Fruit fly (Drosophila melanogaster): ENCODE data around the gene Doa.
A peak's percentile ranks its signal among the peaks of the same experiment; 100 is the strongest.

Gene Doa

DNA sequence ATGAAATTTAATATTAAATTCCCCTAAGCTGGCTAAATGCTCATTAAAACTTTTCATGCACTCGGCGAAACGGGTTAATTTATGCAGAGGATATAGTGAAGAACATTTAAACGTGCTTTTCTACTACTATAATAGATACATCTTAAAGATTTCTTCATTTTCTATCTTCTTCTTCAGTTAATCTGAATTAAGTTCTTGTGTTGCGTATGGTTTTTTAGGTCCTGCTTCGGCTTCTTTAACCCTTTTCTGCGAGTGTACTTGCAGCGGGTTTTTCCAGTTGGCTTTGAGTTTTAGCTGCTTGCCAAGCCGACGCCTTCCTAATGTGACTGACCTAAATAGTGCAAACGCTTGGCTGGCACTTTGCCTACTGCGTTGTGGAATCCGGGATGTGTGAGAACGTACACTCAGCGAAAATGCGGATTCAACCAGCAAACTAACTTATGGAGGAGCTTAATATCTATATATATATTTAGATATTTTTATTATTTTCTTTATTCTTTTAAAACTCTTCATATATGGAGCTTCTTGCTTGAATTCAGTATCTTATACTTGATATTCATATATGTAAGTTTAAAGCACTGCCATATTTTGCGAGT is 37.1 kb upstream of the Doa start:
- TF ChIP-seq CG8159 (tag; optimal IDR thresholded peaks at IDR 0.05), result peak; percentile 34
- TF ChIP-seq CG4496 (GFP tag; IDR thresholded peaks at IDR 0.05), result peak; percentile 86
- TF ChIP-seq CG14655 (GFP tag; optimal IDR thresholded peaks at IDR 0.05), result peak; percentile 50
- peak; percentile 85 for TF ChIP-seq fd96Ca (GFP tag; IDR thresholded peaks at IDR 0.05)
- peak; percentile 76 for TF ChIP-seq CG32121 (GFP tag; IDR thresholded peaks at IDR 0.05)
- peak; percentile 34 for TF ChIP-seq CG15710 (tag; optimal IDR thresholded peaks at IDR 0.05)
- TF ChIP-seq Pif1B (GFP tag; optimal IDR thresholded peaks at IDR 0.05), result peak; percentile 8
- peak; percentile 82 for TF ChIP-seq Ets98B (GFP tag; IDR thresholded peaks at IDR 0.05)
- TF ChIP-seq Snoo (tag; optimal IDR thresholded peaks at IDR 0.05), result no peak
- no peak for TF ChIP-seq gl (tag; optimal IDR thresholded peaks at IDR 0.05)
- no peak for TF ChIP-seq EcR (GFP tag; optimal IDR thresholded peaks at IDR 0.05)
- TF ChIP-seq CG9948 (tag; optimal IDR thresholded peaks at IDR 0.05), result no peak
- peak; percentile 54 for TF ChIP-seq rn (GFP tag; IDR thresholded peaks at IDR 0.05)
- TF ChIP-seq CG10348 (GFP tag; IDR thresholded peaks at IDR 0.05), result no peak
- TF ChIP-seq CG8301 (tag; optimal IDR thresholded peaks at IDR 0.05), result peak; percentile 53
- TF ChIP-seq CG34367 (tag; optimal IDR thresholded peaks at IDR 0.05), result no peak
- no peak for TF ChIP-seq CG13204 (GFP tag; optimal IDR thresholded peaks at IDR 0.05)
- peak; percentile 30; the same call in 1 of the 2 replicates for TF ChIP-seq CG12605 (GFP tag; IDR thresholded peaks at IDR 0.05)
- peak; percentile 44 for TF ChIP-seq Pif1A (GFP tag; optimal IDR thresholded peaks at IDR 0.05)
- no peak for TF ChIP-seq CG17806 (tag; optimal IDR thresholded peaks at IDR 0.05)
- no peak for TF ChIP-seq D1 (tag; optimal IDR thresholded peaks at IDR 0.05)

DNA sequence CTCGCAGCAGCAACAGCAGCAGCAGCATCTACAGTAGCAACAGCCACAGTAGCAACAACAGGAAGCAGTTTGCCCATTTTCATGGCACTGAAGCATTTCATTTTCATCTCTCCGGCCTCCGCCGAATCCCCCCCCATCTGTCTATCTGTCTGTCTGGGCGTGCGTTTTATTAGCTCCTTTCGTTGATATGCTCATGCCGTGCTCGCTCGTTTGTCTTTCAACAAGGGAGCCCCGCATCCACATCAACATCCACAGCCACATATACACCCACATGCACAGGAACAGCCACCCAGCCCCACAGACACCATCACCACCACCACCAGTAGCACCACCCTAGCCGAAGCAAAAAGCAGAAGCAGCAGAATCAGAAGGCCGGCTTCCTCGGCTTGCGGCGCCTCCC is 36.3 kb upstream of the Doa start:
- TF ChIP-seq EcR (GFP tag; optimal IDR thresholded peaks at IDR 0.05) (peak; percentile 54), Pif1A (GFP tag; optimal IDR thresholded peaks at IDR 0.05) (no peak), CG12605 (GFP tag; IDR thresholded peaks at IDR 0.05) (no peak), CG4496 (GFP tag; IDR thresholded peaks at IDR 0.05) (0 out of 3 replicates have a peak, but pooled peaks have one; percentile 44), Pif1B (GFP tag; optimal IDR thresholded peaks at IDR 0.05) (no peak), CG8301 (tag; optimal IDR thresholded peaks at IDR 0.05) (no peak), CG8159 (tag; optimal IDR thresholded peaks at IDR 0.05) (no peak), Ets98B (GFP tag; IDR thresholded peaks at IDR 0.05) (no peak), CG9948 (tag; optimal IDR thresholded peaks at IDR 0.05) (no peak), CG10348 (GFP tag; IDR thresholded peaks at IDR 0.05) (no peak), CG34367 (tag; optimal IDR thresholded peaks at IDR 0.05) (no peak), CG13204 (GFP tag; optimal IDR thresholded peaks at IDR 0.05) (peak; percentile 84), CG32121 (GFP tag; IDR thresholded peaks at IDR 0.05) (no peak), rn (GFP tag; IDR thresholded peaks at IDR 0.05) (no peak), gl (tag; optimal IDR thresholded peaks at IDR 0.05) (no peak), Snoo (tag; optimal IDR thresholded peaks at IDR 0.05) (no peak), CG15710 (tag; optimal IDR thresholded peaks at IDR 0.05) (no peak), fd96Ca (GFP tag; IDR thresholded peaks at IDR 0.05) (no peak), CG17806 (tag; optimal IDR thresholded peaks at IDR 0.05) (no peak), CG14655 (GFP tag; optimal IDR thresholded peaks at IDR 0.05) (no peak)

DNA sequence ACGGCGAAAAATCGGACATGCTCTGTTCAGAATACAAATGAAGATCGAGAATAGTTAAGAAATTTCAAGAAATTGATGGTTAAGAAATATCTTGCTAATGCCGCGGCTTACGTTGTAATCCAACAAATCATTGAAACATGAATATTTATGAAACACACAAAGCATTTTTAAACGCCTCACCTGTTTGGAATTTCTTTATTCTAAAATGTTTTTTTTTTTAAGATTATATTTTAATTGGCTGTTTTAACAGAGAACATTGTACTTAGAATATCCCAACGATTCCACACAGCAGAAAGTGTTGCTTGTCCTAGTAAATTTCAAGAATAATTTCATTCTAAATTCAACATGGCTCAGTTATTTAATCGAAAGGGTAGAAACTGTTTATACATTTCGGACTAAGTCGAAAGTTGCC is 35.9 kb upstream of the Doa start:
- TF ChIP-seq CG12605 (GFP tag; IDR thresholded peaks at IDR 0.05), result no peak
- TF ChIP-seq CG8301 (tag; optimal IDR thresholded peaks at IDR 0.05), result peak; percentile 68
- peak; percentile 25 for TF ChIP-seq CG34367 (tag; optimal IDR thresholded peaks at IDR 0.05)
- TF ChIP-seq CG9948 (tag; optimal IDR thresholded peaks at IDR 0.05), result peak; percentile 63
- peak; percentile 57 for TF ChIP-seq CG15710 (tag; optimal IDR thresholded peaks at IDR 0.05)
- TF ChIP-seq CG4496 (GFP tag; IDR thresholded peaks at IDR 0.05), result no peak
- TF ChIP-seq CG8159 (tag; optimal IDR thresholded peaks at IDR 0.05), result peak; percentile 67
- TF ChIP-seq CG13204 (GFP tag; optimal IDR thresholded peaks at IDR 0.05), result no peak
- TF ChIP-seq Snoo (tag; optimal IDR thresholded peaks at IDR 0.05), result no peak
- TF ChIP-seq CG14655 (GFP tag; optimal IDR thresholded peaks at IDR 0.05), result peak; percentile 83
- TF ChIP-seq EcR (GFP tag; optimal IDR thresholded peaks at IDR 0.05), result no peak
- peak; percentile 60 for TF ChIP-seq Pif1A (GFP tag; optimal IDR thresholded peaks at IDR 0.05)
- peak; percentile 14 for TF ChIP-seq D1 (tag; optimal IDR thresholded peaks at IDR 0.05)
- peak; percentile 33; the same call in 1 of the 2 replicates for TF ChIP-seq Ets98B (GFP tag; IDR thresholded peaks at IDR 0.05)
- no peak for TF ChIP-seq rn (GFP tag; IDR thresholded peaks at IDR 0.05)
- TF ChIP-seq CG10348 (GFP tag; IDR thresholded peaks at IDR 0.05), result no peak
- TF ChIP-seq CG17806 (tag; optimal IDR thresholded peaks at IDR 0.05), result peak; percentile 51
- TF ChIP-seq CG32121 (GFP tag; IDR thresholded peaks at IDR 0.05), result no peak
- no peak for TF ChIP-seq gl (tag; optimal IDR thresholded peaks at IDR 0.05)
- no peak for TF ChIP-seq fd96Ca (GFP tag; IDR thresholded peaks at IDR 0.05)
- peak; percentile 41 for TF ChIP-seq Pif1B (GFP tag; optimal IDR thresholded peaks at IDR 0.05)

DNA sequence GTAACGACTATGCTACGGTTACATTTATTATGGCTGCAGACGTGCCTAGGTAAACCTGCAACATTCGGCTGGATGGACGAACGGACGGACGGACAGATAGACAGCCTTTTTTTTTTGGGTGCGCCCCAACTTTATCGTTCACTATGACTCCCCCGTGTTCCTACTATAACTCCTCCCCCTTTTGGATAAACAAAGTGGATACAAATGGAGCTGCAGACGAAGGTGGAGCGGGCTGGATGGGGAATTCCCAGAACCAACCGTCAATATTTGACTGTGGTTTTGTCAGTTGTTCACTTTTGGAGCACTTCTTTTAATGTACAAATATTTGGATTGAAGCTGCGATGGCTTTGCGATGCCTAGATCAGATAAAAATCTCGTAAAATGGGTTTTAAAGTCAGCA is 31.7 kb upstream of the Doa start:
- TF ChIP-seq CG10348 (GFP tag; IDR thresholded peaks at IDR 0.05) (no peak), Snoo (tag; optimal IDR thresholded peaks at IDR 0.05) (no peak), fd96Ca (GFP tag; IDR thresholded peaks at IDR 0.05) (no peak), CG13204 (GFP tag; optimal IDR thresholded peaks at IDR 0.05) (no peak), CG8301 (tag; optimal IDR thresholded peaks at IDR 0.05) (no peak), CG4496 (GFP tag; IDR thresholded peaks at IDR 0.05) (no peak), CG9948 (tag; optimal IDR thresholded peaks at IDR 0.05) (no peak), gl (tag; optimal IDR thresholded peaks at IDR 0.05) (no peak), Pif1A (GFP tag; optimal IDR thresholded peaks at IDR 0.05) (no peak), Pif1B (GFP tag; optimal IDR thresholded peaks at IDR 0.05) (no peak), D1 (tag; optimal IDR thresholded peaks at IDR 0.05) (no peak), CG14655 (GFP tag; optimal IDR thresholded peaks at IDR 0.05) (no peak), EcR (GFP tag; optimal IDR thresholded peaks at IDR 0.05) (no peak), CG15710 (tag; optimal IDR thresholded peaks at IDR 0.05) (no peak), CG34367 (tag; optimal IDR thresholded peaks at IDR 0.05) (no peak), CG32121 (GFP tag; IDR thresholded peaks at IDR 0.05) (no peak), CG8159 (tag; optimal IDR thresholded peaks at IDR 0.05) (no peak), Ets98B (GFP tag; IDR thresholded peaks at IDR 0.05) (no peak), rn (GFP tag; IDR thresholded peaks at IDR 0.05) (no peak)

DNA sequence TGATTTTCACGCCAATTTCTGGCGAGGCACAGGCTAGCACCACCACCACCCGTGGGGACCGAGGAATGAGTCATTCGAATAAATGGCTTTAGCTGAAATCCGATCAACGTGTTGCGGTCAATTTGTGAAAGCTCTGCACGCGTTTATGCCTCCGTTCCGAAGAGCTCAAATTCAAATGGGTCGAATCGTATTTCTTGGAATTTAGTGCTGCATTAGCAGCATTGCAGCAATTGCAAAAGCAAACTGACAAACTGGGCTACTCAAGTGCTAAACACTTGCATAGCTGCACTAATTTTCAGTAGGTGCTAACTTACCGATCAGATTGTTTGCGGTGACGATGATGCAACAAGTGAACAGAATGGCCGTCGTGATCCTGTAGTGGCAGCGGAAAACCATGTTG is 31.0 kb upstream of the Doa start:
- TF ChIP-seq CG4496 (GFP tag; IDR thresholded peaks at IDR 0.05) (0 out of 3 replicates have a peak, but pooled peaks have one; percentile 8), rn (GFP tag; IDR thresholded peaks at IDR 0.05) (no peak)
